Fruit fly (Drosophila melanogaster) whole organism, embryonic: Measurements from ENCODE around the gene PolD3.

Source experiments
- Abd-B ChIP-seq: fragments of 200-800 bp; sonication (Bioruptor generic); optimal IDR thresholded peaks from 2 replicates; lab custom pipeline; 2018; ENCODE audit warnings: missing biosample characterization, mild to moderate bottlenecking, missing genetic modification characterization, moderate library complexity
- Awh ChIP-seq: fragments of 200-800 bp; sonication (Bioruptor generic); IDR thresholded peaks from 2 replicates; pipeline ENCODE4, ENCODE4 v1.3.6; 2022; ENCODE audit warnings: missing biosample characterization, missing genetic modification characterization
- CG10366 ChIP-seq: fragments of 200-800 bp; sonication (Bioruptor generic); IDR thresholded peaks from 2 replicates; pipeline ENCODE4 v1.3.6; 2022; ENCODE audit warnings: missing biosample characterization, missing genetic modification characterization
- CG10979 ChIP-seq: fragments of 200-800 bp; sonication (Bioruptor generic); optimal IDR thresholded peaks from 2 replicates; lab custom pipeline; 2018; ENCODE audit warnings: missing biosample characterization, mild to moderate bottlenecking, missing genetic modification characterization, moderate library complexity
- CG12071 ChIP-seq: fragments of 200-800 bp; sonication (Bioruptor generic); optimal IDR thresholded peaks from 3 replicates; lab custom pipeline; 2018; ENCODE audit warnings: missing biosample characterization, mild to moderate bottlenecking, missing genetic modification characterization
- CG13287 ChIP-seq: fragments of 200-800 bp; sonication (Bioruptor generic); IDR thresholded peaks from 2 replicates; pipeline ENCODE4 v1.3.6; 2022; ENCODE audit warnings: missing biosample characterization, missing genetic modification characterization; ENCODE audit not compliant: partially characterized antibody
- CG13424 ChIP-seq: fragments of 200-800 bp; sonication (Bioruptor generic); optimal IDR thresholded peaks from 2 replicates; lab custom pipeline; 2019; ENCODE audit warnings: missing biosample characterization, mild to moderate bottlenecking, missing genetic modification characterization, moderate library complexity
- CG17328 ChIP-seq: fragments of 200-800 bp; sonication (Bioruptor generic); IDR thresholded peaks from 2 replicates; pipeline ENCODE4 v1.3.6; 2022; ENCODE audit warnings: missing biosample characterization, missing genetic modification characterization
- CG18764 ChIP-seq: fragments of 200-800 bp; sonication (Bioruptor generic); optimal IDR thresholded peaks from 3 replicates; lab custom pipeline; 2016; ENCODE audit warnings: missing biosample characterization, missing genetic modification characterization
- CG2120 ChIP-seq: fragments of 200-800 bp; sonication (Bioruptor generic); optimal IDR thresholded peaks from 3 replicates; lab custom pipeline; 2016; ENCODE audit warnings: missing biosample characterization, missing genetic modification characterization
- CG3163 ChIP-seq: fragments of 200-800 bp; sonication (Bioruptor generic); optimal IDR thresholded peaks from 3 replicates; lab custom pipeline; 2016; ENCODE audit warnings: missing biosample characterization, missing genetic modification characterization
- CG33213 ChIP-seq: fragments of 200-800 bp; sonication (Bioruptor generic); optimal IDR thresholded peaks from 3 replicates; lab custom pipeline; 2016; ENCODE audit warnings: missing biosample characterization, missing genetic modification characterization
- CG33557 ChIP-seq: fragments of 200-800 bp; sonication (Bioruptor generic); optimal IDR thresholded peaks from 2 replicates; lab custom pipeline; 2019; ENCODE audit warnings: missing biosample characterization, mild to moderate bottlenecking, missing genetic modification characterization, moderate library complexity
- CG7963 ChIP-seq: fragments of 200-800 bp; sonication (Bioruptor generic); IDR thresholded peaks from 3 replicates; pipeline ENCODE4 v1.3.6; 2022; ENCODE audit warnings: missing biosample characterization, missing genetic modification characterization; ENCODE audit not compliant: partially characterized antibody
- CG8290 ChIP-seq, 3 experiments: fragments of 200-800 bp; sonication (Bioruptor generic); optimal IDR thresholded peaks; 2 replicates each; lab custom pipeline; 2016 to 2019; ENCODE audit warnings: missing biosample characterization in 3 of 3, missing genetic modification characterization in 3 of 3, mild to moderate bottlenecking in 2 of 3, moderate library complexity in 1 of 3
- Camta ChIP-seq: fragments of 200-800 bp; sonication (Bioruptor generic); optimal IDR thresholded peaks from 2 replicates; lab custom pipeline; 2016; ENCODE audit warnings: missing biosample characterization, missing genetic modification characterization
- D19A ChIP-seq: fragments of 200-800 bp; optimal IDR thresholded peaks from 3 replicates; lab custom pipeline; 2019; ENCODE audit warnings: missing biosample characterization, mild to moderate bottlenecking, missing genetic modification characterization, moderate library complexity
- Ets65A ChIP-seq: fragments of 200-800 bp; sonication (Bioruptor generic); peaks from one replicate; lab custom pipeline; 2016; ENCODE audit warnings: missing biosample characterization, missing genetic modification characterization
- H2.0 ChIP-seq: fragments of 200-800 bp; sonication (Bioruptor generic); IDR thresholded peaks from 2 replicates; pipeline ENCODE4 v1.3.6; 2022; ENCODE audit warnings: missing biosample characterization, missing genetic modification characterization
- HLH3B ChIP-seq: fragments of 200-800 bp; sonication (Bioruptor generic); IDR thresholded peaks from 2 replicates; pipeline ENCODE4 v1.3.6; 2022; ENCODE audit warnings: missing biosample characterization, missing genetic modification characterization
- MESR4 ChIP-seq: fragments of 200-800 bp; sonication (Bioruptor generic); optimal IDR thresholded peaks from 2 replicates; lab custom pipeline; 2018; ENCODE audit warnings: missing biosample characterization, mild to moderate bottlenecking, missing genetic modification characterization, moderate library complexity
- NfI ChIP-seq: fragments of 200-800 bp; sonication (Bioruptor generic); optimal IDR thresholded peaks from 3 replicates; lab custom pipeline; 2018; ENCODE audit warnings: missing biosample characterization, mild to moderate bottlenecking, missing genetic modification characterization, moderate library complexity
- Ptx1 ChIP-seq: fragments of 200-800 bp; sonication (Bioruptor generic); IDR thresholded peaks from 2 replicates; pipeline ENCODE4 v1.3.6; 2022; ENCODE audit warnings: missing biosample characterization, missing genetic modification characterization
- Xrp1 ChIP-seq: fragments of 200-800 bp; sonication (Bioruptor generic); IDR thresholded peaks from 2 replicates; pipeline ENCODE4 v1.3.6; 2022; ENCODE audit warnings: missing biosample characterization, missing genetic modification characterization
- ato ChIP-seq: fragments of 200-800 bp; sonication (Bioruptor generic); IDR thresholded peaks from 2 replicates; pipeline ENCODE4 v1.3.6; 2022; ENCODE audit warnings: missing biosample characterization, missing genetic modification characterization; ENCODE audit not compliant: partially characterized antibody
- bsh ChIP-seq, 2 experiments: fragments of 200-800 bp; sonication (Bioruptor generic); optimal IDR thresholded peaks; 2 replicates each; lab custom pipeline; 2017 to 2018; ENCODE audit warnings: mild to moderate bottlenecking in 2 of 2, missing biosample characterization in 2 of 2, missing genetic modification characterization in 2 of 2, moderate library complexity in 1 of 2
- cas ChIP-seq: fragments of 200-800 bp; sonication (Bioruptor generic); IDR thresholded peaks from 2 replicates; pipeline ENCODE4 v1.3.6; 2022; ENCODE audit warnings: missing biosample characterization, missing genetic modification characterization
- dmrt99B ChIP-seq: fragments of 200-800 bp; sonication (Bioruptor generic); optimal IDR thresholded peaks from 2 replicates; lab custom pipeline; 2018; ENCODE audit warnings: missing biosample characterization, mild to moderate bottlenecking, missing genetic modification characterization, moderate library complexity
- fd96Cb ChIP-seq: fragments of 200-800 bp; sonication (Bioruptor generic); optimal IDR thresholded peaks from 2 replicates; lab custom pipeline; 2018; ENCODE audit warnings: missing biosample characterization, mild to moderate bottlenecking, missing genetic modification characterization, moderate library complexity
- gem ChIP-seq: fragments of 200-800 bp; sonication (Bioruptor generic); optimal IDR thresholded peaks from 2 replicates; lab custom pipeline; 2019; ENCODE audit warnings: missing biosample characterization, mild to moderate bottlenecking, missing genetic modification characterization, moderate library complexity
- gsb ChIP-seq: fragments of 200-800 bp; sonication (Bioruptor generic); IDR thresholded peaks from 2 replicates; pipeline ENCODE4 v1.3.6; 2022; ENCODE audit warnings: missing biosample characterization, missing genetic modification characterization
- ken ChIP-seq: fragments of 200-800 bp; sonication (Bioruptor generic); IDR thresholded peaks from 3 replicates; pipeline ENCODE4 v1.3.6; 2022; ENCODE audit warnings: missing biosample characterization, missing genetic modification characterization
- klu ChIP-seq: fragments of 200-800 bp; sonication (Bioruptor generic); IDR thresholded peaks from 2 replicates; pipeline ENCODE4 v1.3.6; 2022; ENCODE audit warnings: missing biosample characterization, missing genetic modification characterization
- lov ChIP-seq, 2 experiments: fragments of 200-800 bp in 1 of 2; fragments of >200 bp in 1 of 2; sonication (Bioruptor generic) in 1 of 2; IDR thresholded peaks in 1 of 2; optimal IDR thresholded peaks in 1 of 2; 2 replicates in 1 of 2; 3 replicates in 1 of 2; pipeline versions ENCODE4 v1.3.6 to Lab custom; 2017 to 2022; ENCODE audit warnings: missing biosample characterization in 1 of 2, missing genetic modification characterization in 1 of 2
- mam ChIP-seq: fragments of 200-800 bp; sonication (Bioruptor generic); optimal IDR thresholded peaks from 3 replicates; lab custom pipeline; 2016; ENCODE audit warnings: missing biosample characterization, missing genetic modification characterization
- pan ChIP-seq, 4 experiments: fragments of >200 bp in 3 of 4; fragments of 200-800 bp in 1 of 4; sonication (Bioruptor generic) in 1 of 4; optimal IDR thresholded peaks in 3 of 4; IDR thresholded peaks in 1 of 4; 2 replicates each; pipeline versions ENCODE4 v1.3.6 to Lab custom; 2017 to 2022; ENCODE audit warnings: missing biosample characterization in 2 of 4, missing genetic modification characterization in 2 of 4, mixed read lengths in 1 of 4
- pb ChIP-seq: fragments of 200-800 bp; sonication (Bioruptor generic); optimal IDR thresholded peaks from 3 replicates; lab custom pipeline; 2016; ENCODE audit warnings: missing biosample characterization, missing genetic modification characterization
- pnt ChIP-seq: fragments of 200-800 bp; sonication (Bioruptor generic); optimal IDR thresholded peaks from 3 replicates; lab custom pipeline; 2016; ENCODE audit warnings: missing biosample characterization, missing genetic modification characterization
- psq ChIP-seq: fragments of 200-800 bp; sonication (Bioruptor generic); optimal IDR thresholded peaks from 2 replicates; lab custom pipeline; 2017; ENCODE audit warnings: missing biosample characterization, missing genetic modification characterization
- row ChIP-seq: fragments of 200-800 bp; sonication (Bioruptor generic); IDR thresholded peaks from 3 replicates; pipeline ENCODE4 v1.3.6; 2022; ENCODE audit warnings: missing biosample characterization, missing genetic modification characterization
- sc ChIP-seq, 3 experiments: fragments of >200 bp in 2 of 3; fragments of 200-800 bp in 1 of 3; sonication (Bioruptor generic) in 1 of 3; optimal IDR thresholded peaks; 2 replicates in 2 of 3; 3 replicates in 1 of 3; lab custom pipeline; 2017; ENCODE audit warnings: mild to moderate bottlenecking in 1 of 3, missing biosample characterization in 1 of 3, missing genetic modification characterization in 1 of 3, missing genetic modification reagents in 1 of 3
- schlank ChIP-seq: fragments of 200-800 bp; sonication (Bioruptor generic); optimal IDR thresholded peaks from 2 replicates; lab custom pipeline; 2018; ENCODE audit warnings: missing biosample characterization, mild to moderate bottlenecking, missing genetic modification characterization
- sens ChIP-seq: fragments of 200-800 bp; sonication (Bioruptor generic); peaks from one replicate; lab custom pipeline; 2016; ENCODE audit warnings: missing biosample characterization, missing genetic modification characterization
- sim ChIP-seq: fragments of 200-800 bp; sonication (Bioruptor generic); IDR thresholded peaks from 2 replicates; pipeline ENCODE4 v1.3.6; 2022; ENCODE audit warnings: missing biosample characterization, missing genetic modification characterization
- slbo ChIP-seq: fragments of 200-800 bp; sonication (Bioruptor generic); IDR thresholded peaks from 2 replicates; pipeline ENCODE4 v1.3.6; 2022; ENCODE audit warnings: missing biosample characterization, missing genetic modification characterization
- sqz ChIP-seq: fragments of 200-800 bp; sonication (Bioruptor generic); optimal IDR thresholded peaks from 3 replicates; lab custom pipeline; 2018; ENCODE audit warnings: missing biosample characterization, mild to moderate bottlenecking, missing genetic modification characterization
- ttk ChIP-seq: fragments of 200-800 bp; sonication (Bioruptor generic); IDR thresholded peaks from 2 replicates; pipeline ENCODE4 v2.1.2; 2022; ENCODE audit warnings: missing biosample characterization, missing genetic modification characterization
- vfl ChIP-seq: fragments of 200-800 bp; sonication (Bioruptor generic); optimal IDR thresholded peaks from 2 replicates; lab custom pipeline; 2016; ENCODE audit warnings: missing biosample characterization, missing genetic modification characterization

The PolD3 gene

dm6 chr2L:15254229-15254861 is 1.8 kb downstream of the PolD3 start (continued):
- TF ChIP-seq CG8290 (GFP tag; optimal IDR thresholded peaks at IDR 0.05; lab: Kevin White, UChicago) (no peak), CG8290 (tag; optimal IDR thresholded peaks at IDR 0.05; lab: Kevin White, UChicago) (no peak), sqz (GFP tag; lab: Kevin White, UChicago) (no peak), CG33557 (GFP tag; lab: Kevin White, UChicago) (no peak), MESR4 (no peak), CG3163 (peak; percentile 27), CG7963 (GFP tag; lab: Robert Waterston, UW) (no peak), H2.0 (no peak), lov (optimal IDR thresholded peaks at IDR 0.05; lab: Kevin White, UChicago) (no peak), lov (GFP tag; IDR thresholded peaks at IDR 0.05; lab: Robert Waterston, UW) (no peak), vfl (GFP tag; lab: Kevin White, UChicago) (no peak), CG17328 (no peak), pb (GFP tag; lab: Kevin White, UChicago) (peak; percentile 4), CG13287 (no peak; the same call in 1 of the 2 replicates), schlank (tag; lab: Kevin White, UChicago) (peak; percentile 23), NfI (GFP tag; lab: Kevin White, UChicago) (no peak), ato (no peak), psq (no peak)

- TF ChIP-seq CG33213: no peak
- no peak for TF ChIP-seq CG12071
- 0 out of 3 replicates have a peak, but pooled peaks have one; percentile 7 for TF ChIP-seq ken
- peak; percentile 43; the same call in 2 of the 3 replicates for TF ChIP-seq row
- TF ChIP-seq gem (tag; lab: Kevin White, UChicago): peak; percentile 26
- no peak for TF ChIP-seq CG13424 (tag; lab: Kevin White, UChicago)
- peak; percentile 52 for TF ChIP-seq Ets65A (GFP tag; lab: Kevin White, UChicago)
- no peak for TF ChIP-seq gsb
- peak; percentile 82 for TF ChIP-seq sens
- TF ChIP-seq CG2120 (GFP tag; lab: Kevin White, UChicago): peak; percentile 7
- peak; percentile 4 for TF ChIP-seq mam (GFP tag; lab: Kevin White, UChicago)
- no peak for TF ChIP-seq Awh (GFP tag; lab: Robert Waterston, UW)
- no peak for TF ChIP-seq sim
- TF ChIP-seq slbo (GFP tag; lab: Robert Waterston, UW): peak; percentile 30; the same call in 1 of the 2 replicates
- TF ChIP-seq Camta (GFP tag; lab: Kevin White, UChicago): no peak
- peak; percentile 26 for TF ChIP-seq fd96Cb (tag; lab: Kevin White, UChicago)
- TF ChIP-seq D19A: peak; percentile 15
- TF ChIP-seq bsh (GFP tag; optimal IDR thresholded peaks at IDR 0.05; lab: Kevin White, UChicago): peak in 1 of 2 experiments; percentile 26
- TF ChIP-seq CG10979 (tag; lab: Kevin White, UChicago): peak; percentile 10
- no peak for TF ChIP-seq pnt (GFP tag; lab: Kevin White, UChicago)
- no peak for TF ChIP-seq CG10366 (GFP tag; lab: Robert Waterston, UW)
- TF ChIP-seq Abd-B: peak; percentile 20
- TF ChIP-seq Ptx1 (GFP tag; lab: Robert Waterston, UW): 0 out of 2 replicates have a peak, but pooled peaks have one; percentile 10
- no peak for TF ChIP-seq CG18764
- peak; percentile 13 for TF ChIP-seq dmrt99B
- TF ChIP-seq Xrp1 (GFP tag; lab: Robert Waterston, UW): peak; percentile 32; the same call in 1 of the 2 replicates
- no peak for TF ChIP-seq sc (optimal IDR thresholded peaks at IDR 0.05; lab: Kevin White, UChicago)
- no peak for TF ChIP-seq sc (GFP tag; optimal IDR thresholded peaks at IDR 0.05; lab: Kevin White, UChicago)
- no peak for TF ChIP-seq pan (optimal IDR thresholded peaks at IDR 0.05; lab: Kevin White, UChicago)
- TF ChIP-seq pan (GFP tag; optimal IDR thresholded peaks at IDR 0.05 in 1 of 2, IDR thresholded peaks at IDR 0.05 in 1 of 2): peak in 1 of 2 experiments; percentile 17
- no peak for TF ChIP-seq klu (GFP tag; lab: Robert Waterston, UW)
- no peak for TF ChIP-seq CG7963 (GFP tag; lab: Robert Waterston, UW)
- TF ChIP-seq HLH3B (GFP tag; lab: Robert Waterston, UW): peak; percentile 40; the same call in 1 of the 2 replicates
- TF ChIP-seq ttk (GFP tag; lab: Robert Waterston, UW): no peak
- TF ChIP-seq cas (GFP tag; lab: Robert Waterston, UW): no peak
Observed at dm6 chr2L:15249682-15250081, 6.4 kb downstream of the PolD3 start.
